Worm (Caenorhabditis elegans) whole organism, L4/young adult: ENCODE measurements around the gene F35E12.10.

Source experiments
- W03F9.2 ChIP-seq: fragments of 150-350 bp; optimal IDR thresholded peaks from 2 replicates; lab custom pipeline; 2014; ENCODE audit warnings: missing biosample characterization, missing genetic modification characterization
- dao-5 ChIP-seq: sonication (generic microtip); optimal IDR thresholded peaks from 2 replicates; lab custom pipeline; 2016; ENCODE audit warnings: missing genotype, missing genetic modification characterization, moderate library complexity, missing compliant biosample characterization
- him-1 ChIP-seq: sonication (generic microtip); optimal IDR thresholded peaks from 2 replicates; lab custom pipeline; 2016; ENCODE audit warnings: missing genotype, missing genetic modification reagents, missing genetic modification characterization, missing compliant biosample characterization

- TF ChIP-seq him-1 (tag; lab: Kevin White, UChicago): no peak
- no peak for TF ChIP-seq W03F9.2 (tag; lab: Kevin White, UChicago)
- no peak for TF ChIP-seq dao-5 (tag; lab: Kevin White, UChicago)
Measured at ce11 chrV:13739901-13740300, 8.7 kb downstream of the F35E12.10 start.
